Fruit fly (Drosophila melanogaster): ENCODE results near the gene CG4297.

CG4297 gene

DNA sequence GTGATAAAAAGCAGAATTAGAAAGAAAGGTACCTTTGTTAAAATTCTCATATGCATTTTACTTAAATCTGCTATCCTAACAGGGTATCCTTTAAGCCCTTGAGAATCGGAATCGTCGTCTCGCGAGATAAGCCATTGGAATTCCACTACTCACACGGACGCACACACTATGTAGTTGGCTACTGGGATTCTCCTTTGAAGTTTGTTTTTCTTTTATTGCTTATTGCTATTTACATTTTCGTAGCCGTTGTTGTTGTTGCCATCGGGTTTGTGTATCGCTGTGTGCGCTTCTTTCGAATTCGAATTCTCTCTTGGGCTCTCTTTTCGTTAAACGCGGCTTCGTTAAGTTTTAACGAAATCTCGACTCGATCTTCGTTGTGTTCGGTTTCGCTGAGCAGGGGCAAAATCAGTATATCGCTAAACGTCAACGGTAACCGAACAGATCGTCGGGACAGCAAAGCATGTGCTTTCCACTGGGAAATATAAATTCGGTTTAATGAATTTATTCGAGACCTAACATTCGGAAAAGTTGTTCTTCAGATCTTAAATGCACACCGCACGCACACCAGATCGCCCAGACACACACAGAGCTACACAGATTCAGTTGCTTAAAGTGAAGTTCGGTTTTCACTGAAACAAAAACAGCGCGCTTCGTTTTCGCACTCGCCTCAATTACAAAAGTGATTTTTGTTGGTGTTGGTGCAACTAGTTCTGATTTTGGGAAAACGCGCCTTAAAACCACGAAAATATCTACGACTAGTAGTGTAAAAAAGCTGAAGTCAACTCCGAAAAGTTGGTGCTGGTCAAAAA, 41.0 kb downstream of the CG4297 start, which contains the start of gene ex (continued):
- TF ChIP-seq CG6808 (GFP tag; optimal IDR thresholded peaks at IDR 0.05) (peak; percentile 66), CG16779 (tag; optimal IDR thresholded peaks at IDR 0.05) (peak; percentile 40), CG34406 (GFP tag; optimal IDR thresholded peaks at IDR 0.05) (no peak), CG3919 (GFP tag; optimal IDR thresholded peaks at IDR 0.05) (peak; percentile 38), CG32006 (GFP tag; optimal IDR thresholded peaks at IDR 0.05) (peak; percentile 22), dsx (GFP tag; optimal IDR thresholded peaks at IDR 0.05; ENCODE audit: poor library complexity, severe bottlenecking) (peak; percentile 86), vri (GFP tag; optimal IDR thresholded peaks at IDR 0.05) (peak; percentile 41), acj6 (GFP tag; optimal IDR thresholded peaks at IDR 0.05) (no peak), CG10631 (GFP tag; optimal IDR thresholded peaks at IDR 0.05) (peak; percentile 17), CG7368 (GFP tag; optimal IDR thresholded peaks at IDR 0.05) (no peak), esn (GFP tag; optimal IDR thresholded peaks at IDR 0.05) (peak; percentile 11), CG31627 (GFP tag; optimal IDR thresholded peaks at IDR 0.05) (no peak), CG10669 (GFP tag; optimal IDR thresholded peaks at IDR 0.05) (peak; percentile 57), CG6854 (GFP tag; optimal IDR thresholded peaks at IDR 0.05) (peak; percentile 60), CG15336 (GFP tag; IDR thresholded peaks at IDR 0.05) (peak; percentile 71; the same call in 1 of the 2 replicates), eg (GFP tag; IDR thresholded peaks at IDR 0.05) (peak; percentile 72; the same call in 2 of the 3 replicates), CG8119 (GFP tag; IDR thresholded peaks at IDR 0.05) (peak; percentile 76; the same call in 2 of the 3 replicates)

- TF ChIP-seq Eip78C (GFP tag) (peak; percentile 96), CG4318 (GFP tag; optimal IDR thresholded peaks at IDR 0.05) (peak; percentile 22), CG11294 (GFP tag; IDR thresholded peaks at IDR 0.05) (peak; percentile 46; the same call in 1 of the 2 replicates), CG3919 (GFP tag; optimal IDR thresholded peaks at IDR 0.05) (peak; percentile 90), CG31627 (GFP tag; optimal IDR thresholded peaks at IDR 0.05) (peak; percentile 95), CG8632 (GFP tag; optimal IDR thresholded peaks at IDR 0.05) (peak; percentile 81), Blimp-1 (GFP tag; optimal IDR thresholded peaks at IDR 0.05) (peak; percentile 80), salr (GFP tag; optimal IDR thresholded peaks at IDR 0.05) (peak; percentile 67 to 69), CG8319 (GFP tag; optimal IDR thresholded peaks at IDR 0.05) (peak; percentile 81), ss (GFP tag; optimal IDR thresholded peaks at IDR 0.05) (peak; percentile 23 to 62), CG6163 (GFP tag; IDR thresholded peaks at IDR 0.05) (peak; percentile 89), Gug (GFP tag; IDR thresholded peaks at IDR 0.05) (peak; percentile 67), CG8119 (GFP tag; IDR thresholded peaks at IDR 0.05) (peak; percentile 71), achi (GFP tag; optimal IDR thresholded peaks at IDR 0.05) (peak; percentile 86), CG6854 (GFP tag; optimal IDR thresholded peaks at IDR 0.05) (peak; percentile 79), CG16779 (tag; optimal IDR thresholded peaks at IDR 0.05) (peak; percentile 9), eg (GFP tag; IDR thresholded peaks at IDR 0.05) (peak; percentile 53), vri (GFP tag; optimal IDR thresholded peaks at IDR 0.05) (peak; percentile 93), Smox (GFP tag; optimal IDR thresholded peaks at IDR 0.05) (peak; percentile 93), esn (GFP tag; optimal IDR thresholded peaks at IDR 0.05) (peak; percentile 96), Hr39 (GFP tag; optimal IDR thresholded peaks at IDR 0.05) (peak; percentile 95), cyc (GFP tag; optimal IDR thresholded peaks at IDR 0.05) (peak; percentile 95), Sox15 (GFP tag; optimal IDR thresholded peaks at IDR 0.05) (peak; percentile 73), lz (GFP tag; optimal IDR thresholded peaks at IDR 0.05) (peak; percentile 94), dsx (GFP tag; optimal IDR thresholded peaks at IDR 0.05; ENCODE audit: poor library complexity, severe bottlenecking) (peak; percentile 65), spab (GFP tag; optimal IDR thresholded peaks at IDR 0.05) (peak; percentile 71), topi (GFP tag; optimal IDR thresholded peaks at IDR 0.05) (peak; percentile 95), CG6792 (GFP tag; optimal IDR thresholded peaks at IDR 0.05) (peak; percentile 90), acj6 (GFP tag; optimal IDR thresholded peaks at IDR 0.05) (peak; percentile 91), CG34406 (GFP tag; optimal IDR thresholded peaks at IDR 0.05) (peak; percentile 84), CG11762 (GFP tag; optimal IDR thresholded peaks at IDR 0.05; ENCODE audit: insufficient read depth) (peak; percentile 51), Eip93F (GFP tag; optimal IDR thresholded peaks at IDR 0.05) (peak; percentile 91), Met (GFP tag; optimal IDR thresholded peaks at IDR 0.05) (peak; percentile 96), CG10631 (GFP tag; optimal IDR thresholded peaks at IDR 0.05) (peak; percentile 89), Lpt (GFP tag; optimal IDR thresholded peaks at IDR 0.05) (peak; percentile 56), CG6808 (GFP tag; optimal IDR thresholded peaks at IDR 0.05) (peak; percentile 77), Sox102F (GFP tag; optimal IDR thresholded peaks at IDR 0.05) (peak; percentile 96), CG15336 (GFP tag; IDR thresholded peaks at IDR 0.05) (peak; percentile 66; the same call in 1 of the 2 replicates), CG9139 (GFP tag; optimal IDR thresholded peaks at IDR 0.05) (peak; percentile 60), Ets96B (tag; optimal IDR thresholded peaks at IDR 0.05) (peak; percentile 80)
Measured at dm6 chr2L:429680-430484, 42.1 kb downstream of the CG4297 start.

Data from whole organism, prepupa.